Worm (Caenorhabditis elegans): ENCODE results near the gene gap-2.

DNA sequence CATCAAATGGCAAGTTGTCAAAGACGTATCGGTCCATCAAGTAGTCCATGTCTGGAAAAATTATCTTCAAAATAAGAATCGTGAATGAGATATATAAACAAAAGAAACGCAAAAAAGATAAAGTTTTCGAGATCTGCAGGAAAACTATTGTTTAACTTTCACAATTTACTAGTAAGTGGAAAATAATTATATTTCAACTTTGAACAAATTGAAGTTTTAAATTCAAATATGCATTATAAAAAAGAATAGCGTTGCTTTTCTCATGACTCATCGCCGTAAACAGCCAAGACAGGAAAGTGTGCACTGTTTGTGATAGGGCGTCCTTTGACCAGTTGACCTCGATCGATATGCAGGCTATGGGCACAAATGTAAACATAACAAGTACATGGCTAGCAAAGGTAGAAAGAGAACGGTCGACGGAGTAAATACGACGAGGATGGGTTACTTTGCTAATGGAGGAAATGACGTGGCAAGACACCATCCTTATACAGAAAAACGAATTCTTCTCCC is 20.3 kb upstream of the gap-2 start, which contains the start of gene ZK899.2:
- TF ChIP-seq dao-5 (tag; optimal IDR thresholded peaks at IDR 0.05) (no peak), him-1 (tag; optimal IDR thresholded peaks at IDR 0.05) (no peak)

Data from whole organism, L4/young adult.